Fruit fly (Drosophila melanogaster) whole organism, embryonic: Measurements from ENCODE around the gene Vps4.

Source experiments
- Asciz ChIP-seq: fragments of 200-800 bp; sonication (Bioruptor generic); optimal IDR thresholded peaks from 2 replicates; lab custom pipeline; 2017; ENCODE audit warnings: missing biosample characterization, mild to moderate bottlenecking, missing genetic modification characterization, missing genetic modification reagents
- Atf6 ChIP-seq: fragments of 200-800 bp; sonication (Bioruptor generic); IDR thresholded peaks from 2 replicates; pipeline ENCODE4 v1.3.6; 2022; ENCODE audit warnings: missing biosample characterization, missing genetic modification characterization
- BtbVII ChIP-seq: fragments of 200-800 bp; sonication (Bioruptor generic); optimal IDR thresholded peaks from 3 replicates; lab custom pipeline; 2017; ENCODE audit warnings: missing biosample characterization, mild to moderate bottlenecking, missing genetic modification characterization
- CG10274 ChIP-seq: fragments of 200-800 bp; sonication (Bioruptor generic); optimal IDR thresholded peaks from 3 replicates; lab custom pipeline; 2017; ENCODE audit warnings: missing biosample characterization, mild to moderate bottlenecking, missing genetic modification characterization
- CG14441 ChIP-seq: fragments of 200-800 bp; sonication (Bioruptor generic); IDR thresholded peaks from 2 replicates; pipeline ENCODE4 v1.3.6; 2022; ENCODE audit warnings: missing biosample characterization, missing genetic modification characterization
- CG15073 ChIP-seq: fragments of 200-800 bp; sonication (Bioruptor generic); optimal IDR thresholded peaks from 2 replicates; lab custom pipeline; 2016; ENCODE audit warnings: missing biosample characterization, missing genetic modification characterization
- CG18599 ChIP-seq: fragments of 200-800 bp; sonication (Bioruptor generic); optimal IDR thresholded peaks from 3 replicates; lab custom pipeline; 2017; ENCODE audit warnings: missing biosample characterization, missing genetic modification characterization, mild to moderate bottlenecking, moderate library complexity, missing genetic modification reagents
- CG18764 ChIP-seq: fragments of 200-800 bp; sonication (Bioruptor generic); optimal IDR thresholded peaks from 3 replicates; lab custom pipeline; 2016; ENCODE audit warnings: missing biosample characterization, missing genetic modification characterization
- CG2129 ChIP-seq: fragments of 200-800 bp; sonication (Bioruptor generic); IDR thresholded peaks from 2 replicates; pipeline ENCODE4 v1.3.6; 2022; ENCODE audit warnings: missing biosample characterization, missing genetic modification characterization; ENCODE audit not compliant: partially characterized antibody
- CG30403 ChIP-seq: fragments of 200-800 bp; sonication (Bioruptor generic); optimal IDR thresholded peaks from 3 replicates; lab custom pipeline; 2016; ENCODE audit warnings: missing biosample characterization, missing genetic modification characterization
- CG4617 ChIP-seq: fragments of 200-800 bp; sonication (Bioruptor generic); optimal IDR thresholded peaks from 3 replicates; lab custom pipeline; 2016; ENCODE audit warnings: missing biosample characterization, missing genetic modification characterization, borderline replicate concordance
- CG4707 ChIP-seq: fragments of 200-800 bp; sonication (Bioruptor generic); optimal IDR thresholded peaks from 2 replicates; lab custom pipeline; 2018; ENCODE audit warnings: missing biosample characterization, mild to moderate bottlenecking, missing genetic modification characterization, moderate library complexity
- CG6689 ChIP-seq: fragments of 200-800 bp; sonication (Bioruptor generic); IDR thresholded peaks from 2 replicates; pipeline ENCODE4 v1.3.6; 2022; ENCODE audit warnings: missing biosample characterization, missing genetic modification characterization
- CG7786 ChIP-seq: fragments of 200-800 bp; sonication (Bioruptor generic); optimal IDR thresholded peaks from 2 replicates; lab custom pipeline; 2016; ENCODE audit warnings: missing biosample characterization, missing genetic modification characterization
- CG8388 ChIP-seq: fragments of 200-800 bp; sonication (Bioruptor generic); optimal IDR thresholded peaks from 2 replicates; lab custom pipeline; 2019; ENCODE audit warnings: missing biosample characterization, mild to moderate bottlenecking, missing genetic modification characterization, moderate library complexity
- CkIIα-i1 ChIP-seq: fragments of 200-800 bp; sonication (Bioruptor generic); IDR thresholded peaks from 2 replicates; pipeline ENCODE4 v1.3.6; 2022; ENCODE audit warnings: missing biosample characterization, missing genetic modification characterization
- D ChIP-seq, 2 experiments: fragments of 200-800 bp in 1 of 2; fragments of >200 bp in 1 of 2; sonication (Bioruptor generic) in 1 of 2; optimal IDR thresholded peaks; 2 replicates in 1 of 2; 3 replicates in 1 of 2; lab custom pipeline; 2017; ENCODE audit warnings: mild to moderate bottlenecking in 1 of 2, missing biosample characterization in 1 of 2, missing genetic modification characterization in 1 of 2, missing genetic modification reagents in 1 of 2
- Dref ChIP-seq: fragments of 200-800 bp; sonication (Bioruptor generic); IDR thresholded peaks from 2 replicates; pipeline ENCODE4 v1.3.6; 2022; ENCODE audit warnings: missing biosample characterization, missing genetic modification characterization
- HHEX ChIP-seq: fragments of 200-800 bp; sonication (Bioruptor generic); optimal IDR thresholded peaks from 3 replicates; lab custom pipeline; 2017; ENCODE audit warnings: missing biosample characterization, mild to moderate bottlenecking, missing genetic modification characterization, missing genetic modification reagents
- HLH3B ChIP-seq: fragments of 200-800 bp; sonication (Bioruptor generic); IDR thresholded peaks from 2 replicates; pipeline ENCODE4 v1.3.6; 2022; ENCODE audit warnings: missing biosample characterization, missing genetic modification characterization
- Hsf ChIP-seq: fragments of 200-800 bp; sonication (Bioruptor generic); optimal IDR thresholded peaks from 3 replicates; lab custom pipeline; 2016; ENCODE audit warnings: missing biosample characterization, missing genetic modification characterization
- NC2α ChIP-seq: fragments of 200-800 bp; sonication (Bioruptor generic); optimal IDR thresholded peaks from 2 replicates; lab custom pipeline; 2016; ENCODE audit warnings: missing biosample characterization, missing genetic modification characterization
- Nf-YC ChIP-seq: fragments of 200-800 bp; optimal IDR thresholded peaks from 3 replicates; lab custom pipeline; 2019; ENCODE audit warnings: missing biosample characterization, mild to moderate bottlenecking, missing genetic modification characterization, moderate library complexity
- Xbp1 ChIP-seq: fragments of 200-800 bp; sonication (Bioruptor generic); optimal IDR thresholded peaks from 3 replicates; lab custom pipeline; 2016; ENCODE audit warnings: missing biosample characterization, mild to moderate bottlenecking, missing genetic modification characterization
- bowl ChIP-seq: fragments of 200-800 bp; sonication (Bioruptor generic); IDR thresholded peaks from 2 replicates; pipeline ENCODE4 v1.3.6; 2022; ENCODE audit warnings: missing biosample characterization, missing genetic modification characterization
- bsh ChIP-seq, 2 experiments: fragments of 200-800 bp; sonication (Bioruptor generic); optimal IDR thresholded peaks; 2 replicates each; lab custom pipeline; 2017 to 2018; ENCODE audit warnings: mild to moderate bottlenecking in 2 of 2, missing biosample characterization in 2 of 2, missing genetic modification characterization in 2 of 2, moderate library complexity in 1 of 2
- caup ChIP-seq: fragments of 200-800 bp; sonication (Bioruptor generic); optimal IDR thresholded peaks from 3 replicates; lab custom pipeline; 2017; ENCODE audit warnings: missing biosample characterization, mild to moderate bottlenecking, missing genetic modification characterization, moderate library complexity; ENCODE audit not compliant: severe bottlenecking
- crp ChIP-seq, 2 experiments: fragments of 200-800 bp; sonication (Bioruptor generic); optimal IDR thresholded peaks; 2 replicates in 1 of 2; 3 replicates in 1 of 2; lab custom pipeline; 2017; ENCODE audit warnings: missing biosample characterization in 2 of 2, missing genetic modification characterization in 2 of 2, mild to moderate bottlenecking in 1 of 2, moderate library complexity in 1 of 2
- da ChIP-seq: fragments of 200-800 bp; sonication (Bioruptor generic); optimal IDR thresholded peaks from 2 replicates; lab custom pipeline; 2016; ENCODE audit warnings: missing biosample characterization, missing genetic modification characterization
- esg ChIP-seq: fragments of 200-800 bp; sonication (Bioruptor generic); conservative IDR thresholded peaks from 2 replicates; pipeline ENCODE4 v1.3.6; 2022; ENCODE audit warnings: missing biosample characterization, missing genetic modification characterization
- gce ChIP-seq: fragments of 200-800 bp; sonication (Bioruptor generic); IDR thresholded peaks from 3 replicates; pipeline ENCODE4 v1.3.6; 2022; ENCODE audit warnings: missing biosample characterization, missing genetic modification characterization
- gcm ChIP-seq: fragments of 200-800 bp; sonication (Bioruptor generic); optimal IDR thresholded peaks from 2 replicates; lab custom pipeline; 2019; ENCODE audit warnings: missing biosample characterization, mild to moderate bottlenecking, missing genetic modification characterization, moderate library complexity
- hbn ChIP-seq: fragments of 200-800 bp; sonication (Bioruptor generic); IDR thresholded peaks from 2 replicates; pipeline ENCODE4 v1.3.6; 2022; ENCODE audit warnings: missing biosample characterization, missing genetic modification characterization; ENCODE audit not compliant: partially characterized antibody
- hkb ChIP-seq, 2 experiments: fragments of 200-800 bp in 1 of 2; fragments of >200 bp in 1 of 2; sonication (Bioruptor generic) in 1 of 2; IDR thresholded peaks in 1 of 2; optimal IDR thresholded peaks in 1 of 2; 2 replicates each; pipeline versions ENCODE4 v1.3.6 to Lab custom; 2017 to 2022; ENCODE audit warnings: missing biosample characterization in 1 of 2, missing genetic modification characterization in 1 of 2
- ind ChIP-seq: fragments of 200-800 bp; sonication (Bioruptor generic); optimal IDR thresholded peaks from 3 replicates; lab custom pipeline; 2016; ENCODE audit warnings: missing biosample characterization, missing genetic modification characterization
- lmd ChIP-seq: fragments of 200-800 bp; sonication (Bioruptor generic); IDR thresholded peaks from 2 replicates; pipeline ENCODE4 v1.3.6; 2022; ENCODE audit warnings: missing biosample characterization, missing genetic modification characterization
- lola ChIP-seq, 3 experiments: fragments of >200 bp in 2 of 3; fragments of 200-800 bp in 1 of 3; sonication (Bioruptor generic) in 1 of 3; optimal IDR thresholded peaks; 2 replicates each; lab custom pipeline; 2017 to 2019; ENCODE audit warnings: missing biosample characterization in 3 of 3, missing genetic modification characterization in 3 of 3, mild to moderate bottlenecking in 1 of 3, moderate library complexity in 1 of 3
- nerfin-1 ChIP-seq: fragments of 200-800 bp; sonication (Bioruptor generic); optimal IDR thresholded peaks from 3 replicates; lab custom pipeline; 2019; ENCODE audit warnings: missing biosample characterization, mild to moderate bottlenecking, missing genetic modification characterization, moderate library complexity
- scrt ChIP-seq: fragments of 200-800 bp; sonication (Bioruptor generic); optimal IDR thresholded peaks from 2 replicates; lab custom pipeline; 2018; ENCODE audit warnings: missing biosample characterization, mild to moderate bottlenecking, missing genetic modification characterization, moderate library complexity
- sisA ChIP-seq: fragments of 200-800 bp; sonication (Bioruptor generic); IDR thresholded peaks from 2 replicates; pipeline ENCODE4 v1.3.6; 2022; ENCODE audit warnings: missing biosample characterization, missing genetic modification characterization
- slou ChIP-seq: fragments of 200-800 bp; sonication (Bioruptor generic); optimal IDR thresholded peaks from 3 replicates; lab custom pipeline; 2016; ENCODE audit warnings: missing biosample characterization, missing genetic modification characterization
- tgo ChIP-seq: fragments of 200-800 bp; sonication (Bioruptor generic); IDR thresholded peaks from 3 replicates; pipeline ENCODE4 v1.3.6; 2022; ENCODE audit warnings: missing biosample characterization, missing genetic modification characterization
- tin ChIP-seq: fragments of 200-800 bp; sonication (Bioruptor generic); optimal IDR thresholded peaks from 3 replicates; lab custom pipeline; 2016; ENCODE audit warnings: missing biosample characterization, missing genetic modification characterization
- trh ChIP-seq: fragments of 200-800 bp; sonication (Bioruptor generic); optimal IDR thresholded peaks from 2 replicates; lab custom pipeline; 2016; ENCODE audit warnings: missing biosample characterization, missing genetic modification characterization
- ttk ChIP-seq: fragments of 200-800 bp; sonication (Bioruptor generic); IDR thresholded peaks from 2 replicates; pipeline ENCODE4 v2.1.2; 2022; ENCODE audit warnings: missing biosample characterization, missing genetic modification characterization
- tx ChIP-seq: fragments of 200-800 bp; sonication (Bioruptor generic); optimal IDR thresholded peaks from 2 replicates; lab custom pipeline; 2016; ENCODE audit warnings: missing biosample characterization, missing genetic modification characterization
- wor ChIP-seq: fragments of 200-800 bp; sonication (Bioruptor generic); IDR thresholded peaks from 2 replicates; pipeline ENCODE4 v1.3.6; 2022; ENCODE audit warnings: missing biosample characterization, missing genetic modification characterization

Vps4 gene

DNA sequence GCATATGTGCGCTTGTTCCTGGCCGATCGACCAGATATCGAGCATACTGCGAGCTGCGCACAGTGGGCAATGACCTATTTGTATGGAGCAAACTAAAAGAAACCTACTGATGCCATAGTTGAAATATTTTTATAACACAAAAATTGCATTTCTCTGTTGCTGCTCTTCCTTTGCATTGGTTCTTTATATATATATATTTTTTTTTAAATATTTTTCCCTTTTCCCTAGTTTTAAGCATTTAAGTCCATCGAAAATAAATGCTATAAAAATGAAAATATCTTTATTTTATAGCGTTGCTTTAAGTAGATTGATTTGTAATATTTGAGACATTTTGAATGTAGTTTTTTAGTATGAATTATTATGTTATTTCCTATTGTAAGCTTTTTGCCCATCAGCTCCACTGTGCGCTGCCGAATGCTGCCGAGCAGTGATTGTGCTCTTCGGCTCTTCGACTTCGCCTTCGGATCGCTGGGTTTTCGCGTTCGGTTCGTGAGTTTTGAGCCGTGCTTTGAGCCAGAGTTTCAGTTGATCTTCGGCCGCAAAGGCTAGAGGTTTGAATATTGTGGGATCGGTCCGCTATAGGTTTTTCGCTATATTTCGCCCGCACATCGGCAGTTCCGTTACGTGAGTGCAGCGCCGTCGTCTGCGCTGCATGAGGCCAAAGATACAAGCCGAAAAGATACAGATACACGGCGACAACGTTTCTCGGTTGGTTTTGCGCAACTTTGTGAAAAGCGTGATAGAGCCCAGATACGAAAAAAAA is 3.6 kb downstream of the Vps4 start, which contains the start of gene CG6847 (continued):
- TF ChIP-seq CG14441 (GFP tag; lab: Robert Waterston, UW): peak; percentile 69
- TF ChIP-seq crp (GFP tag; optimal IDR thresholded peaks at IDR 0.05; lab: Kevin White, UChicago): peak in 1 of 2 experiments; percentile 10
- no peak for TF ChIP-seq CkIIα-i1
- peak; percentile 80 for TF ChIP-seq CG30403 (GFP tag; lab: Kevin White, UChicago)
- peak; percentile 49; the same call in 2 of the 3 replicates for TF ChIP-seq tgo
- TF ChIP-seq bowl (GFP tag; lab: Robert Waterston, UW): no peak
- TF ChIP-seq Atf6 (GFP tag; lab: Robert Waterston, UW): peak; percentile 36; the same call in 1 of the 2 replicates
- no peak for TF ChIP-seq hbn (GFP tag; lab: Robert Waterston, UW)
- TF ChIP-seq gce (GFP tag; lab: Robert Waterston, UW): 0 out of 3 replicates have a peak, but pooled peaks have one; percentile 23
- TF ChIP-seq tx (GFP tag; lab: Kevin White, UChicago): peak; percentile 27
- TF ChIP-seq lmd: peak; percentile 60
- no peak for TF ChIP-seq Dref (GFP tag; lab: Robert Waterston, UW)
- no peak for TF ChIP-seq hkb (optimal IDR thresholded peaks at IDR 0.05; lab: Kevin White, UChicago)
- peak; percentile 41; the same call in 1 of the 2 replicates for TF ChIP-seq hkb (GFP tag; IDR thresholded peaks at IDR 0.05; lab: Robert Waterston, UW)
- no peak for TF ChIP-seq nerfin-1 (tag; lab: Kevin White, UChicago)
- TF ChIP-seq CG8388 (GFP tag; lab: Kevin White, UChicago): peak; percentile 79
- TF ChIP-seq CG18764: peak; percentile 27
- TF ChIP-seq CG4707 (GFP tag; lab: Kevin White, UChicago): peak; percentile 40
- TF ChIP-seq Hsf: peak; percentile 53
- peak; percentile 9 for TF ChIP-seq slou (GFP tag; lab: Kevin White, UChicago)
- TF ChIP-seq Asciz (GFP tag; lab: Kevin White, UChicago): peak; percentile 3
- TF ChIP-seq CG18599 (GFP tag; lab: Kevin White, UChicago): peak; percentile 61
- no peak for TF ChIP-seq CG7786
- TF ChIP-seq scrt (GFP tag; lab: Kevin White, UChicago): peak; percentile 21
- TF ChIP-seq Nf-YC (tag; lab: Kevin White, UChicago): peak; percentile 59
- peak; percentile 8 for TF ChIP-seq CG4617
- TF ChIP-seq HHEX (GFP tag; lab: Kevin White, UChicago): peak; percentile 40
- no peak for TF ChIP-seq BtbVII (GFP tag; lab: Kevin White, UChicago)
- peak; percentile 73 for TF ChIP-seq CG6689 (GFP tag; lab: Robert Waterston, UW)
- TF ChIP-seq caup (GFP tag; lab: Kevin White, UChicago): peak; percentile 9
- TF ChIP-seq wor (GFP tag; lab: Robert Waterston, UW): peak; percentile 41; the same call in 1 of the 2 replicates
- no peak; the same call in 1 of the 2 replicates for TF ChIP-seq HLH3B (GFP tag; lab: Robert Waterston, UW)
- TF ChIP-seq esg (GFP tag; lab: Robert Waterston, UW): peak; percentile 37; the same call in 1 of the 2 replicates
- peak; percentile 69 for TF ChIP-seq gcm (GFP tag; lab: Kevin White, UChicago)
- no peak for TF ChIP-seq NC2α (GFP tag; lab: Kevin White, UChicago)
- TF ChIP-seq bsh (GFP tag; optimal IDR thresholded peaks at IDR 0.05; lab: Kevin White, UChicago): peak; percentile 67 to 71
- TF ChIP-seq lola (GFP tag; optimal IDR thresholded peaks at IDR 0.05; lab: Kevin White, UChicago): peak in 1 of 3 experiments; percentile 78
- TF ChIP-seq D (optimal IDR thresholded peaks at IDR 0.05; lab: Kevin White, UChicago): no peak
- peak; percentile 54 for TF ChIP-seq D (GFP tag; optimal IDR thresholded peaks at IDR 0.05; lab: Kevin White, UChicago)
- TF ChIP-seq Xbp1 (GFP tag; lab: Kevin White, UChicago): peak; percentile 72
- no peak for TF ChIP-seq CG15073 (GFP tag; lab: Kevin White, UChicago)
- TF ChIP-seq sisA (GFP tag; lab: Robert Waterston, UW): peak; percentile 8; the same call in 1 of the 2 replicates
- peak; percentile 38 for TF ChIP-seq ind (GFP tag; lab: Kevin White, UChicago)
- TF ChIP-seq CG10274 (GFP tag; lab: Kevin White, UChicago): peak; percentile 2
- TF ChIP-seq da (GFP tag; lab: Kevin White, UChicago): no peak
- TF ChIP-seq tin (GFP tag; lab: Kevin White, UChicago): peak; percentile 17
- no peak for TF ChIP-seq CG2129 (GFP tag; lab: Robert Waterston, UW)
- TF ChIP-seq ttk: peak; percentile 42; the same call in 1 of the 2 replicates
- peak; percentile 52 for TF ChIP-seq trh (GFP tag; lab: Kevin White, UChicago)
